Fruit fly (Drosophila melanogaster) whole organism, embryonic: ENCODE data around the gene CG1738.
A peak's percentile ranks its signal among the peaks of the same experiment; 100 is the strongest.

Experiments used
- CG10431 ChIP-seq: fragments of 200-800 bp; sonication (Bioruptor generic); optimal IDR thresholded peaks from 3 replicates; lab custom pipeline; 2018; ENCODE audit warnings: missing biosample characterization, mild to moderate bottlenecking, missing genetic modification characterization
- CG11398 ChIP-seq: fragments of 200-800 bp; sonication (Bioruptor generic); optimal IDR thresholded peaks from 2 replicates; lab custom pipeline; 2016; ENCODE audit warnings: missing biosample characterization, missing genetic modification characterization
- CG11723 ChIP-seq: fragments of 200-800 bp; sonication (Bioruptor generic); optimal IDR thresholded peaks from 2 replicates; lab custom pipeline; 2017; ENCODE audit warnings: missing biosample characterization, mild to moderate bottlenecking, missing genetic modification characterization
- CG13123 ChIP-seq: fragments of 200-800 bp; sonication (Bioruptor generic); optimal IDR thresholded peaks from 2 replicates; lab custom pipeline; 2016; ENCODE audit warnings: missing biosample characterization, missing genetic modification characterization
- CG16863 ChIP-seq: fragments of 200-800 bp; sonication (Bioruptor generic); optimal IDR thresholded peaks from 3 replicates; lab custom pipeline; 2016; ENCODE audit warnings: missing biosample characterization, missing genetic modification characterization
- CG17328 ChIP-seq: fragments of 200-800 bp; sonication (Bioruptor generic); IDR thresholded peaks from 2 replicates; pipeline ENCODE4 v1.3.6; 2022; ENCODE audit warnings: missing biosample characterization, missing genetic modification characterization
- CG17359 ChIP-seq: fragments of 200-800 bp; sonication (Bioruptor generic); optimal IDR thresholded peaks from 3 replicates; lab custom pipeline; 2018; ENCODE audit warnings: missing biosample characterization, mild to moderate bottlenecking, missing genetic modification characterization, moderate library complexity
- CG17361 ChIP-seq: fragments of 200-800 bp; sonication (Bioruptor generic); IDR thresholded peaks from 3 replicates; pipeline ENCODE4 v1.3.6; 2022; ENCODE audit warnings: missing biosample characterization, missing genetic modification characterization
- CG17912 ChIP-seq: fragments of 200-800 bp; sonication (Bioruptor generic); optimal IDR thresholded peaks from 2 replicates; lab custom pipeline; 2018; ENCODE audit warnings: missing biosample characterization, mild to moderate bottlenecking, missing genetic modification characterization
- CG31365 ChIP-seq: fragments of 200-800 bp; sonication (Bioruptor generic); optimal IDR thresholded peaks from 2 replicates; lab custom pipeline; 2018; ENCODE audit warnings: missing biosample characterization, mild to moderate bottlenecking, missing genetic modification characterization
- CG3163 ChIP-seq: fragments of 200-800 bp; sonication (Bioruptor generic); optimal IDR thresholded peaks from 3 replicates; lab custom pipeline; 2016; ENCODE audit warnings: missing biosample characterization, missing genetic modification characterization
- CG32767 ChIP-seq: fragments of 200-800 bp; sonication (Bioruptor generic); IDR thresholded peaks from 2 replicates; pipeline ENCODE4 v1.3.6; 2022; ENCODE audit warnings: missing biosample characterization, missing genetic modification characterization
- CG4282 ChIP-seq: fragments of 200-800 bp; sonication (Bioruptor generic); optimal IDR thresholded peaks from 2 replicates; lab custom pipeline; 2016; ENCODE audit warnings: missing biosample characterization, missing genetic modification characterization
- CG4404 ChIP-seq: fragments of 200-800 bp; sonication (Bioruptor generic); IDR thresholded peaks from 2 replicates; pipeline ENCODE4 v1.3.6; 2022; ENCODE audit warnings: missing biosample characterization, missing genetic modification characterization
- CG4617 ChIP-seq: fragments of 200-800 bp; sonication (Bioruptor generic); optimal IDR thresholded peaks from 3 replicates; lab custom pipeline; 2016; ENCODE audit warnings: missing biosample characterization, missing genetic modification characterization, borderline replicate concordance
- CG5245 ChIP-seq: fragments of 200-800 bp; sonication (Bioruptor generic); optimal IDR thresholded peaks from 3 replicates; lab custom pipeline; 2016; ENCODE audit warnings: missing biosample characterization, missing genetic modification characterization
- CG9215 ChIP-seq: fragments of 200-800 bp; sonication (Bioruptor generic); IDR thresholded peaks from 2 replicates; pipeline ENCODE4 v1.3.6; 2022; ENCODE audit warnings: missing biosample characterization, missing genetic modification characterization
- CTCF ChIP-seq: fragments of 200-800 bp; sonication (Bioruptor generic); optimal IDR thresholded peaks from 2 replicates; lab custom pipeline; 2017; ENCODE audit warnings: missing biosample characterization, mild to moderate bottlenecking, missing genetic modification characterization, moderate library complexity
- D19A ChIP-seq: fragments of 200-800 bp; optimal IDR thresholded peaks from 3 replicates; lab custom pipeline; 2019; ENCODE audit warnings: missing biosample characterization, mild to moderate bottlenecking, missing genetic modification characterization, moderate library complexity
- Dad ChIP-seq: fragments of 200-800 bp; sonication (Bioruptor generic); optimal IDR thresholded peaks from 3 replicates; lab custom pipeline; 2016; ENCODE audit warnings: missing biosample characterization, missing genetic modification characterization
- Doc3 ChIP-seq: fragments of 200-800 bp; sonication (Bioruptor generic); IDR thresholded peaks from 3 replicates; pipeline ENCODE4 v1.3.6; 2022; ENCODE audit warnings: missing biosample characterization, missing genetic modification characterization; ENCODE audit not compliant: partially characterized antibody
- Dp ChIP-seq: fragments of 200-800 bp; sonication (Bioruptor generic); optimal IDR thresholded peaks from 2 replicates; lab custom pipeline; 2018; ENCODE audit warnings: missing biosample characterization, mild to moderate bottlenecking, missing genetic modification characterization, moderate library complexity
- Eip74EF ChIP-seq, 2 experiments: fragments of 200-800 bp in 1 of 2; fragments of >200 bp in 1 of 2; sonication (Bioruptor generic) in 1 of 2; optimal IDR thresholded peaks; 2 replicates each; lab custom pipeline; 2017 to 2019; ENCODE audit warnings: missing biosample characterization in 2 of 2, missing genetic modification characterization in 2 of 2, mild to moderate bottlenecking in 1 of 2, moderate library complexity in 1 of 2
- HmgD ChIP-seq: fragments of 200-800 bp; sonication (Bioruptor generic); optimal IDR thresholded peaks from 3 replicates; lab custom pipeline; 2016; ENCODE audit warnings: missing biosample characterization, missing genetic modification characterization
- HmgZ ChIP-seq: fragments of 200-800 bp; sonication (Bioruptor generic); optimal IDR thresholded peaks from 2 replicates; lab custom pipeline; 2018; ENCODE audit warnings: missing biosample characterization, mild to moderate bottlenecking, missing genetic modification characterization
- Hr39 ChIP-seq: fragments of >200 bp; optimal IDR thresholded peaks from 2 replicates; lab custom pipeline; 2017
- Hsf ChIP-seq: fragments of 200-800 bp; sonication (Bioruptor generic); optimal IDR thresholded peaks from 3 replicates; lab custom pipeline; 2016; ENCODE audit warnings: missing biosample characterization, missing genetic modification characterization
- Lpt ChIP-seq: fragments of >200 bp; optimal IDR thresholded peaks from 2 replicates; lab custom pipeline; 2018; ENCODE audit warnings: missing biosample characterization, missing genetic modification characterization
- MTF-1 ChIP-seq: fragments of 200-800 bp; sonication (Bioruptor generic); optimal IDR thresholded peaks from 2 replicates; lab custom pipeline; 2018; ENCODE audit warnings: missing biosample characterization, mild to moderate bottlenecking, missing genetic modification characterization, borderline replicate concordance
- NK7.1 ChIP-seq: fragments of 200-800 bp; sonication (Bioruptor generic); optimal IDR thresholded peaks from 3 replicates; lab custom pipeline; 2016; ENCODE audit warnings: missing biosample characterization, missing genetic modification characterization
- Neu2 ChIP-seq: fragments of 200-800 bp; sonication (Bioruptor generic); optimal IDR thresholded peaks from 3 replicates; lab custom pipeline; 2016; ENCODE audit warnings: missing biosample characterization, missing genetic modification characterization, borderline replicate concordance
- Ptx1 ChIP-seq: fragments of 200-800 bp; sonication (Bioruptor generic); IDR thresholded peaks from 2 replicates; pipeline ENCODE4 v1.3.6; 2022; ENCODE audit warnings: missing biosample characterization, missing genetic modification characterization
- Six4 ChIP-seq: fragments of 200-800 bp; sonication (Bioruptor generic); optimal IDR thresholded peaks from 2 replicates; lab custom pipeline; 2016; ENCODE audit warnings: missing biosample characterization, missing genetic modification characterization
- TFAM ChIP-seq: fragments of 200-800 bp; sonication (Bioruptor generic); optimal IDR thresholded peaks from 2 replicates; lab custom pipeline; 2017; ENCODE audit warnings: missing biosample characterization, missing genetic modification characterization, inconsistent platforms
- Taf1 ChIP-seq: fragments of 200-800 bp; sonication (Bioruptor generic); IDR thresholded peaks from 2 replicates; pipeline ENCODE4 v1.3.6; 2022; ENCODE audit warnings: missing biosample characterization, missing genetic modification characterization
- ap ChIP-seq: fragments of 200-800 bp; sonication (Bioruptor generic); IDR thresholded peaks from 2 replicates; pipeline ENCODE4 v1.3.6; 2022; ENCODE audit warnings: missing biosample characterization, missing genetic modification characterization
- chinmo ChIP-seq: fragments of 200-800 bp; sonication (Bioruptor generic); IDR thresholded peaks from 4 replicates; pipeline ENCODE4 v1.3.6; 2022; ENCODE audit warnings: missing biosample characterization, missing genetic modification characterization; ENCODE audit not compliant: partially characterized antibody
- dimm ChIP-seq: fragments of 200-800 bp; sonication (Bioruptor generic); IDR thresholded peaks from 2 replicates; pipeline ENCODE4 v1.3.6; 2022; ENCODE audit warnings: missing biosample characterization, missing genetic modification characterization
- hbn ChIP-seq: fragments of 200-800 bp; sonication (Bioruptor generic); IDR thresholded peaks from 2 replicates; pipeline ENCODE4 v1.3.6; 2022; ENCODE audit warnings: missing biosample characterization, missing genetic modification characterization; ENCODE audit not compliant: partially characterized antibody
- klu ChIP-seq: fragments of 200-800 bp; sonication (Bioruptor generic); IDR thresholded peaks from 2 replicates; pipeline ENCODE4 v1.3.6; 2022; ENCODE audit warnings: missing biosample characterization, missing genetic modification characterization
- lab ChIP-seq: fragments of 200-800 bp; sonication (Bioruptor generic); optimal IDR thresholded peaks from 3 replicates; lab custom pipeline; 2017; ENCODE audit warnings: missing biosample characterization, missing genetic modification characterization, mild to moderate bottlenecking, moderate library complexity, missing genetic modification reagents
- nerfin-1 ChIP-seq: fragments of 200-800 bp; sonication (Bioruptor generic); optimal IDR thresholded peaks from 3 replicates; lab custom pipeline; 2019; ENCODE audit warnings: missing biosample characterization, mild to moderate bottlenecking, missing genetic modification characterization, moderate library complexity
- ranshi ChIP-seq: fragments of 200-800 bp; sonication (Bioruptor generic); IDR thresholded peaks from 2 replicates; pipeline ENCODE4 v1.3.6; 2022; ENCODE audit warnings: missing biosample characterization, missing genetic modification characterization
- slp2 ChIP-seq: fragments of 200-800 bp; sonication (Bioruptor generic); optimal IDR thresholded peaks from 2 replicates; lab custom pipeline; 2016; ENCODE audit warnings: missing biosample characterization, missing genetic modification characterization
- so ChIP-seq: fragments of 200-800 bp; sonication (Bioruptor generic); IDR thresholded peaks from 3 replicates; pipeline ENCODE4 v1.3.6; 2022; ENCODE audit warnings: missing biosample characterization, missing genetic modification characterization
- sob ChIP-seq: fragments of 200-800 bp; sonication (Bioruptor generic); IDR thresholded peaks from 2 replicates; pipeline ENCODE4 v1.3.6; 2022; ENCODE audit warnings: missing biosample characterization, missing genetic modification characterization
- sr ChIP-seq: fragments of 200-800 bp; sonication (Bioruptor generic); IDR thresholded peaks from 3 replicates; pipeline ENCODE4 v1.3.6; 2022; ENCODE audit warnings: missing biosample characterization, missing genetic modification characterization
- ssp ChIP-seq: fragments of 200-800 bp; sonication (Bioruptor generic); IDR thresholded peaks from 2 replicates; pipeline ENCODE4 v1.3.6; 2022; ENCODE audit warnings: missing biosample characterization, missing genetic modification characterization
- tio ChIP-seq: fragments of 200-800 bp; sonication (Bioruptor generic); optimal IDR thresholded peaks from 2 replicates; lab custom pipeline; 2017; ENCODE audit warnings: missing biosample characterization, missing genetic modification characterization, inconsistent platforms
- twi ChIP-seq: fragments of 200-800 bp; optimal IDR thresholded peaks from 2 replicates; lab custom pipeline; 2019; ENCODE audit warnings: missing biosample characterization, mild to moderate bottlenecking, missing genetic modification characterization, moderate library complexity
- vfl ChIP-seq: fragments of 200-800 bp; sonication (Bioruptor generic); optimal IDR thresholded peaks from 2 replicates; lab custom pipeline; 2016; ENCODE audit warnings: missing biosample characterization, missing genetic modification characterization

The CG1738 gene

DNA sequence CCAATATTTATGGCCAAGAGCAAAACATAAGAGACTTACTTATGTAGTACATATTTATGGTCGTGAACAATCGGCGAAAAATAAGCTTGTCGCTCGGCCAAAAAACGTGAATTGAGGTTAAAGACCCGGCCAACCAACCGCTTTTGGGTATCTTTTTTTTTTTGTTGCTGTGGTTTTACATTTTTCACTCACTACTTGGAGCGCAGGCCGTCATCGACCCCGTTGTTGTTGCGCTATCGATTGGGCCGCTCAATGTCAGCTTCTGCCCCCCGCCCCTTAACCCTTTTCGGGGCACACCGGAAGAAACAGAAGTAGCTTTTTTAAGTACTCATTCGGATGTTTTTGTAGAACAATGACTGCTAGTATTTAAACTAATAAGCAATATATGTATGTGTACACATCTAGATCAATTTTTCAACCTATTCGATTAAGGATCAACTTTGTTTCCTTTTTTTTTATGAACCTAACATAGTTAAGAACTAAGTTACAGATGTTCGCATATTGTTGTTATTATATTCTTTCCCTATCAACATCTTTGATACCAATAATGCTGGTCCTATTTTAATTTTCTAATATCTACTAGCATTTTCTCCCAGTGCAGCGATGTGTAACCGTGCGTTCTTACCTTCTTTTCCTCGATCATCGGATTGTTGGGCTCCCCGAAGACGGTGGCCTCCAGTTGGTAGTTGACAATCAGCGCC is 10.7 kb upstream of the CG1738 start (continued):
- TF ChIP-seq Eip74EF (GFP tag; optimal IDR thresholded peaks at IDR 0.05; lab: Kevin White, UChicago) (peak in 1 of 2 experiments; percentile 47), Six4 (peak; percentile 54), tio (GFP tag; lab: Kevin White, UChicago) (no peak), CG10431 (GFP tag; lab: Kevin White, UChicago) (no peak), vfl (GFP tag; lab: Kevin White, UChicago) (no peak), Hsf (GFP tag; lab: Kevin White, UChicago) (peak; percentile 73), CG17359 (peak; percentile 61), CG17912 (GFP tag; lab: Kevin White, UChicago) (no peak), Dp (no peak), lab (GFP tag; lab: Kevin White, UChicago) (peak; percentile 70), TFAM (no peak), hbn (GFP tag; lab: Robert Waterston, UW) (no peak), CG17328 (GFP tag; lab: Robert Waterston, UW) (no peak), CG5245 (GFP tag; lab: Kevin White, UChicago) (peak; percentile 50), CG11723 (GFP tag; lab: Kevin White, UChicago) (no peak), CG13123 (GFP tag; lab: Kevin White, UChicago) (peak; percentile 8), slp2 (GFP tag; lab: Kevin White, UChicago) (no peak), ssp (GFP tag; lab: Robert Waterston, UW) (peak; percentile 58), klu (GFP tag; lab: Robert Waterston, UW) (0 out of 2 replicates have a peak, but pooled peaks have one; percentile 16), Taf1 (GFP tag; lab: Robert Waterston, UW) (no peak), CG3163 (GFP tag; lab: Kevin White, UChicago) (peak; percentile 35), ranshi (GFP tag; lab: Robert Waterston, UW) (peak; percentile 50; the same call in 1 of the 2 replicates), dimm (GFP tag; lab: Robert Waterston, UW) (no peak), CG9215 (GFP tag; lab: Robert Waterston, UW) (peak; percentile 29; the same call in 1 of the 2 replicates), Doc3 (no peak), MTF-1 (GFP tag; lab: Kevin White, UChicago) (peak; percentile 16), sr (GFP tag; lab: Robert Waterston, UW) (no peak), twi (tag; lab: Kevin White, UChicago) (no peak), Ptx1 (GFP tag; lab: Robert Waterston, UW) (peak; percentile 73), CG4404 (GFP tag; lab: Robert Waterston, UW) (0 out of 2 replicates have a peak, but pooled peaks have one; percentile 20), Hr39 (lab: Kevin White, UChicago) (no peak), Lpt (no peak), CG31365 (tag; lab: Kevin White, UChicago) (no peak), chinmo (GFP tag; lab: Robert Waterston, UW) (peak; percentile 78; the same call in 2 of the 4 replicates), CG32767 (no peak; the same call in 1 of the 2 replicates), CG4282 (GFP tag; lab: Kevin White, UChicago) (no peak), nerfin-1 (tag; lab: Kevin White, UChicago) (peak; percentile 66), CTCF (GFP tag; lab: Kevin White, UChicago) (no peak), CG16863 (GFP tag; lab: Kevin White, UChicago) (peak; percentile 60), sob (GFP tag; lab: Robert Waterston, UW) (peak; percentile 51), Neu2 (GFP tag; lab: Kevin White, UChicago) (no peak), so (GFP tag; lab: Robert Waterston, UW) (peak; percentile 66; the same call in 1 of the 3 replicates), HmgD (GFP tag; lab: Kevin White, UChicago) (no peak), HmgZ (peak; percentile 45), CG11398 (GFP tag; lab: Kevin White, UChicago) (peak; percentile 50), ap (no peak), CG4617 (GFP tag; lab: Kevin White, UChicago) (no peak), Dad (GFP tag; lab: Kevin White, UChicago) (peak; percentile 22), NK7.1 (GFP tag; lab: Kevin White, UChicago) (peak; percentile 78), D19A (tag; lab: Kevin White, UChicago) (no peak), CG17361 (GFP tag; lab: Robert Waterston, UW) (no peak; the same call in none of the 3 replicates)
